Worm (Caenorhabditis elegans): Measurements from ENCODE around the gene R07B1.5.

DNA sequence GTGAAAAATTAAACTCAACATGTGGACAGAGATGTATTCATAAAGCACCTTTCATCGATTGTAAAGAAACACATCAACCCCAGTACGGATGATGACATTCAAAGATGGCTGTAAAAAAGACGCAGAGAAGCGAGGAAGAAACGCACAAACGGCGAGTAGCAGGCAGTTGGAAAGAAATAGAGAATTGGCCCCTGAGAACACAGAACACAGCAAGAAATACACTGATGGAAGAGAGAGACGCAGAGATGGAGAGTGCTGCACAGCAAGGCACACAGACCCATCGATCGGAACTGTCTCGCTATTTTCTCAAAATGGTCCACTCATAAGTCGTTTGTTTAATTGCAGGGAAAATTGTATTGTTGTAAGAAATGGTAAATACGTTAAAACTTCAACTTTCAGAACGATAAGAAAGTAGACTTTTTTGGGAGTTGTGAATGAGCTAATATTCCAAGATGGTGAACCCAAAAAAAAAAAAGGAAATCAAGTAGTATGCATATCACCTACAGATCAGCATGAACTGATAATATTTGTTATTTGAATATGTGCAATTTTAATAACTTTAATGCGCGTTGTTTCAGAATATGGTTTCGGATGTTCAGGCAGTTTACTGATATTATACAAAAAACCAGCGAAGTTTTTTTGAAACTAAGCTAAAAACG is 40.6 kb upstream of the R07B1.5 start:
- TF ChIP-seq nhr-76 (tag; optimal IDR thresholded peaks at IDR 0.05), result no peak
- TF ChIP-seq nhr-20 (tag; optimal IDR thresholded peaks at IDR 0.05), result peak; percentile 64
- no peak for TF ChIP-seq lin-39 (tag; optimal IDR thresholded peaks at IDR 0.05)
- TF ChIP-seq unc-62 (GFP tag; optimal IDR thresholded peaks at IDR 0.05), result no peak

Data from whole organism, L1 larva.